Worm (Caenorhabditis elegans): ENCODE results near the gene F11G11.15.
A peak's percentile ranks its signal among the peaks of the same experiment; 100 is the strongest.

Gene F11G11.15

DNA sequence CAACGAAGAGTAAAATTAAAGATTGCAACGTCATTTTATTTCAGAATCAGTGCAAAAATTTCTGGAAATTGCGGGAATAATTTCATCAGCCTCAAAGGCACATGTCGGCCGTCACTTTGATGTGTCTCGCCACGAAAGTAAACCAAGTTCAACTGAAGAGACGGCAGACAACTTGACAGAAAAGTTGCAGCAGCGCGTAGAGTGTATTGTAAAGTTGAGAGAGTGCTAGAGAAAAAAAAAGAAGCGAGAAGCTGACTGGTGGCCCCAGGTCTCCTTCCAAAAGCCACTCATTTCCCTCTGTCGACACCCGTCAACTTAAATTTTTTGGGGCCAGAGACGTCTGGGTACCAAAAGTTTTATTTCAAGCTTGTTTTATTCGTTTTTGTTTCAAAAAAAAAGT is 29.6 kb downstream of the F11G11.15 start (continued):
- TF ChIP-seq nhr-28 (tag; optimal IDR thresholded peaks at IDR 0.05), result peak; percentile 73
- peak; percentile 83 for TF ChIP-seq hlh-11 (tag; optimal IDR thresholded peaks at IDR 0.05)
- peak; percentile 33 for TF ChIP-seq fkh-10 (GFP tag; optimal IDR thresholded peaks at IDR 0.05)
- TF ChIP-seq sdz-12 (GFP tag; optimal IDR thresholded peaks at IDR 0.05), result no peak
- TF ChIP-seq lin-39 (tag; optimal IDR thresholded peaks at IDR 0.05), result no peak
- no peak for TF ChIP-seq ceh-82 (tag; optimal IDR thresholded peaks at IDR 0.05)
- no peak for TF ChIP-seq lin-1 (GFP tag; IDR thresholded peaks at IDR 0.05)

- TF ChIP-seq zfp-3 (GFP tag; conservative IDR thresholded peaks at IDR 0.05) (no peak), ZK337.2 (GFP tag; IDR thresholded peaks at IDR 0.05) (no peak), lin-1 (GFP tag; IDR thresholded peaks at IDR 0.05) (0 out of 2 replicates have a peak, but pooled peaks have one; percentile 14), madf-9 (GFP tag; conservative IDR thresholded peaks at IDR 0.05) (no peak), spr-3 (GFP tag; optimal IDR thresholded peaks at IDR 0.05) (no peak), rbr-2 (tag; optimal IDR thresholded peaks at IDR 0.05) (no peak), dmd-6 (GFP tag; IDR thresholded peaks at IDR 0.05) (peak; percentile 28; the same call in 1 of the 2 replicates), ztf-11 (tag; optimal IDR thresholded peaks at IDR 0.05) (no peak), snpc-4 (tag; optimal IDR thresholded peaks at IDR 0.05) (no peak), daf-16 (GFP tag; optimal IDR thresholded peaks at IDR 0.05) (no peak), daf-16 (tag; optimal IDR thresholded peaks at IDR 0.05) (peak; percentile 62), nhr-28 (tag; optimal IDR thresholded peaks at IDR 0.05) (peak; percentile 38), dve-1 (tag; optimal IDR thresholded peaks at IDR 0.05; ENCODE audit: insufficient read depth) (peak; percentile 5), hlh-11 (tag; optimal IDR thresholded peaks at IDR 0.05) (peak; percentile 5), R02D3.7 (tag; optimal IDR thresholded peaks at IDR 0.05) (no peak), unc-39 (tag; optimal IDR thresholded peaks at IDR 0.05) (no peak), ceh-20 (GFP tag; IDR thresholded peaks at IDR 0.05) (no peak), ces-1 (GFP tag; optimal IDR thresholded peaks at IDR 0.05) (no peak), mxl-3 (GFP tag; optimal IDR thresholded peaks at IDR 0.05) (no peak), ceh-32 (tag; optimal IDR thresholded peaks at IDR 0.05; ENCODE audit: poor library complexity) (no peak), zip-2 (tag; optimal IDR thresholded peaks at IDR 0.05) (no peak), ZK546.5 (tag; optimal IDR thresholded peaks at IDR 0.05) (no peak), ceh-62 (tag; optimal IDR thresholded peaks at IDR 0.05) (no peak), Y5F2A.4 (GFP tag; optimal IDR thresholded peaks at IDR 0.05) (no peak), aha-1 (tag) (peak; percentile 44), D1046.2 (GFP tag; IDR thresholded peaks at IDR 0.05) (no peak), mes-2 (tag; optimal IDR thresholded peaks at IDR 0.05; ENCODE audit: poor library complexity, severe bottlenecking) (no peak), php-3 (GFP tag; IDR thresholded peaks at IDR 0.05) (peak; percentile 81), egl-43 (GFP tag; IDR thresholded peaks at IDR 0.05) (no peak), lin-29 (GFP tag; IDR thresholded peaks at IDR 0.05) (no peak), hif-1 (tag; optimal IDR thresholded peaks at IDR 0.05) (no peak), pqm-1 (tag; optimal IDR thresholded peaks at IDR 0.05) (peak; percentile 28)
Measured at ce11 chrII:4904778-4905177, 30.1 kb downstream of the F11G11.15 start, which contains the start of gene btbd-10. Gene btbd-10 (plus strand): TSS chrII:4905008.

DNA sequence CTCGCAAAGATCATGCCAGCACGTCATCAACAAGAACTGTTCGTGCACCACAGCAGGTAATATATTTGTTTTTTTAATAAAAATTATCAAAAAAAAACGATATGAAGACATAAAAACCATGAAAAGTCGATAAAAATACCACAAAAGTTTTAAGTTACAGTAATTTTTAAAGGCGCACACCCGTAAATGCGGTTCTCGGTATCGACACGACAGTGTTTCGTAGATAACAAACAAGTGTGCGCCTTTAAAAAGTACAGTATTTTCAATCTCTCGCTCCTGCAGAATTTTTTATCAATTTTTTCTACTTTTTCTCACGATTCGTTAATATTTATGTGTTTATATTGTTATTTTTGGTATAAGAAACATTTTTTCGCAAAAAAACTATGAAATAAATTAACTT is 30.7 kb downstream of the F11G11.15 start:
- TF ChIP-seq snpc-1.2 (GFP tag; IDR thresholded peaks at IDR 0.05), result 0 out of 2 replicates have a peak, but pooled peaks have one; percentile 36
- no peak for TF ChIP-seq nhr-102 (tag; optimal IDR thresholded peaks at IDR 0.05)

DNA sequence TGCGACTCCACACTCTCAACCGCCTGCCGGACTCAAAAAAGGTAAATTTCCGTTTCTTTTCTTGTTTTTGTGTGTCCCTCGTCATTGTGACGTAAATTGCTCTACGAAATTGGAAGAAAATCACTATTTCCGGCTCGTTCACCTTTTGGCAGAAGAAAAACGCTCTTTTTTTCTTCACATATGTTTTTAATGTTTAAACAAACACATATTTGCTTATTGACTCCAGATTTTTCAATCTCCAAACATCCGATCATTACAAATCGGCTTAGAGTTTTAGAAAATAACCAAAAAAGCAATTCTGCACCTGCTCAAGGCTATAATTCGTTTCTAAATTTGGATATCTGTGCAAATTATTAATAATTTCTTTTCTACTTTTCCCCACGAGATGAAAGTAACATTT is 31.2 kb downstream of the F11G11.15 start:
- TF ChIP-seq nhr-28 (tag; optimal IDR thresholded peaks at IDR 0.05) (no peak), Y75B8A.6 (GFP tag; IDR thresholded peaks at IDR 0.05) (0 out of 2 replicates have a peak, but pooled peaks have one; percentile 13)

Data from whole organism, L4 larva.